Fruit fly (Drosophila melanogaster) whole organism, embryonic: ENCODE data around the gene Pif1B.
A peak's percentile ranks its signal among the peaks of the same experiment; 100 is the strongest.

Experiments used
- Antp ChIP-seq: fragments of 200-800 bp; sonication (Bioruptor generic); optimal IDR thresholded peaks from 3 replicates; lab custom pipeline; 2016; ENCODE audit warnings: missing biosample characterization, missing genetic modification characterization
- Asciz ChIP-seq: fragments of 200-800 bp; sonication (Bioruptor generic); optimal IDR thresholded peaks from 2 replicates; lab custom pipeline; 2017; ENCODE audit warnings: missing biosample characterization, mild to moderate bottlenecking, missing genetic modification characterization, missing genetic modification reagents
- CG11723 ChIP-seq: fragments of 200-800 bp; sonication (Bioruptor generic); optimal IDR thresholded peaks from 2 replicates; lab custom pipeline; 2017; ENCODE audit warnings: missing biosample characterization, mild to moderate bottlenecking, missing genetic modification characterization
- CG1233 ChIP-seq: fragments of 200-800 bp; sonication (Bioruptor generic); optimal IDR thresholded peaks from 4 replicates; lab custom pipeline; 2018; ENCODE audit warnings: missing biosample characterization, mild to moderate bottlenecking, missing genetic modification characterization
- CG14965 ChIP-seq: fragments of 200-800 bp; sonication (Bioruptor generic); optimal IDR thresholded peaks from 2 replicates; lab custom pipeline; 2016; ENCODE audit warnings: missing biosample characterization, missing genetic modification characterization, borderline replicate concordance
- CG15514 ChIP-seq: fragments of 200-800 bp; sonication (Bioruptor generic); optimal IDR thresholded peaks from 3 replicates; lab custom pipeline; 2017; ENCODE audit warnings: missing biosample characterization, missing genetic modification characterization, mild to moderate bottlenecking, moderate library complexity, missing genetic modification reagents
- CG1603 ChIP-seq: fragments of 200-800 bp; sonication (Bioruptor generic); optimal IDR thresholded peaks from 2 replicates; lab custom pipeline; 2019; ENCODE audit warnings: missing biosample characterization, mild to moderate bottlenecking, missing genetic modification characterization, moderate library complexity
- CG1647 ChIP-seq: fragments of 200-800 bp; sonication (Bioruptor generic); optimal IDR thresholded peaks from 3 replicates; lab custom pipeline; 2016; ENCODE audit warnings: missing biosample characterization, missing genetic modification characterization
- CG17829 ChIP-seq: fragments of 200-800 bp; optimal IDR thresholded peaks from 2 replicates; lab custom pipeline; 2019; ENCODE audit warnings: missing biosample characterization, mild to moderate bottlenecking, missing genetic modification characterization, moderate library complexity
- CG18599 ChIP-seq: fragments of 200-800 bp; sonication (Bioruptor generic); optimal IDR thresholded peaks from 3 replicates; lab custom pipeline; 2017; ENCODE audit warnings: missing biosample characterization, missing genetic modification characterization, mild to moderate bottlenecking, moderate library complexity, missing genetic modification reagents
- CG2116 ChIP-seq: fragments of 200-800 bp; sonication (Bioruptor generic); optimal IDR thresholded peaks from 3 replicates; lab custom pipeline; 2018; ENCODE audit warnings: missing biosample characterization, mild to moderate bottlenecking, missing genetic modification characterization
- CG2889 ChIP-seq: fragments of 200-800 bp; sonication (Bioruptor generic); IDR thresholded peaks from 3 replicates; pipeline ENCODE4 v1.3.6; 2022; ENCODE audit warnings: missing biosample characterization, missing genetic modification characterization
- CG31365 ChIP-seq: fragments of 200-800 bp; sonication (Bioruptor generic); optimal IDR thresholded peaks from 2 replicates; lab custom pipeline; 2018; ENCODE audit warnings: missing biosample characterization, mild to moderate bottlenecking, missing genetic modification characterization
- CG34376 ChIP-seq: fragments of 200-800 bp; sonication (Bioruptor generic); optimal IDR thresholded peaks from 2 replicates; lab custom pipeline; 2018; ENCODE audit warnings: missing biosample characterization, mild to moderate bottlenecking, missing genetic modification characterization
- CG34422 ChIP-seq: fragments of 200-800 bp; sonication (Bioruptor generic); IDR thresholded peaks from 3 replicates; pipeline ENCODE4 v1.3.6; 2022; ENCODE audit warnings: missing biosample characterization, missing genetic modification characterization
- CG4854 ChIP-seq: fragments of 200-800 bp; sonication (Bioruptor generic); optimal IDR thresholded peaks from 2 replicates; lab custom pipeline; 2016; ENCODE audit warnings: missing biosample characterization, missing genetic modification characterization, inconsistent platforms
- CG5953 ChIP-seq: fragments of 200-800 bp; sonication (Bioruptor generic); IDR thresholded peaks from 2 replicates; pipeline ENCODE4 v1.3.6; 2022; ENCODE audit warnings: missing biosample characterization, missing genetic modification characterization
- CG7271 ChIP-seq: fragments of 200-800 bp; sonication (Bioruptor generic); optimal IDR thresholded peaks from 2 replicates; lab custom pipeline; 2018; ENCODE audit warnings: missing biosample characterization, mild to moderate bottlenecking, missing genetic modification characterization, moderate library complexity
- E2f1 ChIP-seq: fragments of 200-800 bp; sonication (Bioruptor generic); IDR thresholded peaks from 2 replicates; pipeline ENCODE4 v1.3.6; 2022; ENCODE audit warnings: missing biosample characterization, missing genetic modification characterization
- H15 ChIP-seq: fragments of 200-800 bp; sonication (Bioruptor generic); IDR thresholded peaks from 3 replicates; pipeline ENCODE4 v1.3.6; 2022; ENCODE audit warnings: missing biosample characterization, missing genetic modification characterization
- Hand ChIP-seq: fragments of 200-800 bp; sonication (Bioruptor generic); optimal IDR thresholded peaks from 2 replicates; lab custom pipeline; 2017; ENCODE audit warnings: mild to moderate bottlenecking, missing biosample characterization, missing genetic modification reagents, missing genetic modification characterization
- Hr51 ChIP-seq, 2 experiments: fragments of 200-800 bp; sonication (Bioruptor generic); optimal IDR thresholded peaks; 2 replicates in 1 of 2; 3 replicates in 1 of 2; lab custom pipeline; 2016 to 2018; ENCODE audit warnings: missing biosample characterization in 2 of 2, missing genetic modification characterization in 2 of 2, mild to moderate bottlenecking in 1 of 2, moderate library complexity in 1 of 2
- Jarid2 ChIP-seq: fragments of 200-800 bp; sonication (Bioruptor generic); optimal IDR thresholded peaks from 3 replicates; lab custom pipeline; 2017; ENCODE audit warnings: mild to moderate bottlenecking, missing biosample characterization, missing genetic modification reagents, missing genetic modification characterization
- Mad ChIP-seq: fragments of 200-800 bp; sonication (Bioruptor generic); optimal IDR thresholded peaks from 2 replicates; lab custom pipeline; 2016; ENCODE audit warnings: missing biosample characterization, missing genetic modification characterization
- Nf-YA ChIP-seq: fragments of 200-800 bp; sonication (Bioruptor generic); IDR thresholded peaks from 2 replicates; pipeline ENCODE4 v1.3.6; 2022; ENCODE audit warnings: missing biosample characterization, missing genetic modification characterization
- Sox100B ChIP-seq: fragments of 200-800 bp; sonication (Bioruptor generic); optimal IDR thresholded peaks from 3 replicates; lab custom pipeline; 2018; ENCODE audit warnings: missing biosample characterization, mild to moderate bottlenecking, missing genetic modification characterization
- Xbp1 ChIP-seq: fragments of 200-800 bp; sonication (Bioruptor generic); optimal IDR thresholded peaks from 3 replicates; lab custom pipeline; 2016; ENCODE audit warnings: missing biosample characterization, mild to moderate bottlenecking, missing genetic modification characterization
- ase ChIP-seq: fragments of 200-800 bp; sonication (Bioruptor generic); IDR thresholded peaks from 3 replicates; pipeline ENCODE4 v1.3.6; 2022; ENCODE audit warnings: missing biosample characterization, missing genetic modification characterization
- bab2 ChIP-seq: fragments of 200-800 bp; sonication (Bioruptor generic); optimal IDR thresholded peaks from 2 replicates; lab custom pipeline; 2016; ENCODE audit warnings: missing biosample characterization, missing genetic modification characterization
- bigmax ChIP-seq: fragments of 200-800 bp; sonication (Bioruptor generic); optimal IDR thresholded peaks from 2 replicates; lab custom pipeline; 2018; ENCODE audit warnings: missing biosample characterization, mild to moderate bottlenecking, missing genetic modification characterization
- cato ChIP-seq: fragments of 200-800 bp; sonication (Bioruptor generic); optimal IDR thresholded peaks from 2 replicates; lab custom pipeline; 2016; ENCODE audit warnings: missing biosample characterization, missing genetic modification characterization, borderline replicate concordance
- crc ChIP-seq: fragments of 200-800 bp; sonication (Bioruptor generic); optimal IDR thresholded peaks from 2 replicates; lab custom pipeline; 2016; ENCODE audit warnings: missing biosample characterization, missing genetic modification characterization
- crp ChIP-seq, 2 experiments: fragments of 200-800 bp; sonication (Bioruptor generic); optimal IDR thresholded peaks; 2 replicates in 1 of 2; 3 replicates in 1 of 2; lab custom pipeline; 2017; ENCODE audit warnings: missing biosample characterization in 2 of 2, missing genetic modification characterization in 2 of 2, mild to moderate bottlenecking in 1 of 2, moderate library complexity in 1 of 2
- danr ChIP-seq: fragments of 200-800 bp; sonication (Bioruptor generic); IDR thresholded peaks from 2 replicates; pipeline ENCODE4 v1.3.6; 2022; ENCODE audit warnings: missing biosample characterization, missing genetic modification characterization
- esg ChIP-seq: fragments of 200-800 bp; sonication (Bioruptor generic); conservative IDR thresholded peaks from 2 replicates; pipeline ENCODE4 v1.3.6; 2022; ENCODE audit warnings: missing biosample characterization, missing genetic modification characterization
- fd64A ChIP-seq: fragments of 200-800 bp; sonication (Bioruptor generic); optimal IDR thresholded peaks from 3 replicates; lab custom pipeline; 2018; ENCODE audit warnings: missing biosample characterization, mild to moderate bottlenecking, missing genetic modification characterization
- ftz-f1 ChIP-seq: fragments of 200-800 bp; sonication (Bioruptor generic); optimal IDR thresholded peaks from 2 replicates; lab custom pipeline; 2016; ENCODE audit warnings: missing biosample characterization, missing genetic modification characterization
- grn ChIP-seq: fragments of 200-800 bp; sonication (Bioruptor generic); optimal IDR thresholded peaks from 3 replicates; lab custom pipeline; 2017; ENCODE audit warnings: missing biosample characterization, missing genetic modification characterization
- ham ChIP-seq: fragments of 200-800 bp; sonication (Bioruptor generic); IDR thresholded peaks from 2 replicates; pipeline ENCODE4 v1.3.6; 2022; ENCODE audit warnings: missing biosample characterization, missing genetic modification characterization
- hbn ChIP-seq: fragments of 200-800 bp; sonication (Bioruptor generic); IDR thresholded peaks from 2 replicates; pipeline ENCODE4 v1.3.6; 2022; ENCODE audit warnings: missing biosample characterization, missing genetic modification characterization; ENCODE audit not compliant: partially characterized antibody
- knrl ChIP-seq: fragments of 200-800 bp; sonication (Bioruptor generic); IDR thresholded peaks from 3 replicates; pipeline ENCODE4 v1.3.6; 2022; ENCODE audit warnings: missing biosample characterization, missing genetic modification characterization; ENCODE audit not compliant: partially characterized antibody
- phol ChIP-seq: fragments of 200-800 bp; sonication (Bioruptor generic); optimal IDR thresholded peaks from 3 replicates; lab custom pipeline; 2018; ENCODE audit warnings: missing biosample characterization, mild to moderate bottlenecking, missing genetic modification characterization, moderate library complexity
- pros ChIP-seq: fragments of 200-800 bp; sonication (Bioruptor generic); optimal IDR thresholded peaks from 3 replicates; lab custom pipeline; 2019; ENCODE audit warnings: missing biosample characterization, mild to moderate bottlenecking, missing genetic modification characterization, moderate library complexity
- ro ChIP-seq: fragments of 200-800 bp; sonication (Bioruptor generic); IDR thresholded peaks from 2 replicates; pipeline ENCODE4 v1.3.6; 2022; ENCODE audit warnings: missing biosample characterization, missing genetic modification characterization
- sisA ChIP-seq: fragments of 200-800 bp; sonication (Bioruptor generic); IDR thresholded peaks from 2 replicates; pipeline ENCODE4 v1.3.6; 2022; ENCODE audit warnings: missing biosample characterization, missing genetic modification characterization
- slou ChIP-seq: fragments of 200-800 bp; sonication (Bioruptor generic); optimal IDR thresholded peaks from 3 replicates; lab custom pipeline; 2016; ENCODE audit warnings: missing biosample characterization, missing genetic modification characterization
- sqz ChIP-seq: fragments of 200-800 bp; sonication (Bioruptor generic); optimal IDR thresholded peaks from 3 replicates; lab custom pipeline; 2018; ENCODE audit warnings: missing biosample characterization, mild to moderate bottlenecking, missing genetic modification characterization
- toy ChIP-seq: fragments of 200-800 bp; sonication (Bioruptor generic); IDR thresholded peaks from 2 replicates; pipeline ENCODE4 v1.3.6; 2022; ENCODE audit warnings: missing biosample characterization, missing genetic modification characterization
- trh ChIP-seq: fragments of 200-800 bp; sonication (Bioruptor generic); optimal IDR thresholded peaks from 2 replicates; lab custom pipeline; 2016; ENCODE audit warnings: missing biosample characterization, missing genetic modification characterization
- z ChIP-seq: fragments of 200-800 bp; sonication (Bioruptor generic); IDR thresholded peaks from 3 replicates; pipeline ENCODE4 v1.3.6; 2022; ENCODE audit warnings: missing biosample characterization, missing genetic modification characterization

Gene Pif1B

dm6 chr3R:8846154-8846648 is 45.2 kb upstream of the Pif1B start (continued):
- TF ChIP-seq grn, result peak; percentile 76
- peak; percentile 23 to 35 for TF ChIP-seq Hr51 (GFP tag; optimal IDR thresholded peaks at IDR 0.05; lab: Kevin White, UChicago)
- peak; percentile 66 for TF ChIP-seq CG1603
- TF ChIP-seq ham (GFP tag; lab: Robert Waterston, UW), result no peak
- TF ChIP-seq slou (GFP tag; lab: Kevin White, UChicago), result no peak
- peak; percentile 34 for TF ChIP-seq CG4854
- TF ChIP-seq CG17829, result peak; percentile 65
- peak; percentile 71 for TF ChIP-seq fd64A (GFP tag; lab: Kevin White, UChicago)
- TF ChIP-seq crc (GFP tag; lab: Kevin White, UChicago), result no peak
- no peak for TF ChIP-seq crp (GFP tag; optimal IDR thresholded peaks at IDR 0.05; lab: Kevin White, UChicago)
- TF ChIP-seq CG31365 (tag; lab: Kevin White, UChicago), result peak; percentile 70
- TF ChIP-seq knrl (GFP tag; lab: Robert Waterston, UW), result no peak; the same call in 2 of the 3 replicates
- TF ChIP-seq Nf-YA (GFP tag; lab: Robert Waterston, UW), result no peak
- TF ChIP-seq cato (GFP tag; lab: Kevin White, UChicago), result no peak
- TF ChIP-seq bab2, result peak; percentile 40
- TF ChIP-seq z (GFP tag; lab: Robert Waterston, UW), result peak; percentile 75; the same call in 2 of the 3 replicates
- TF ChIP-seq Sox100B, result peak; percentile 25
- TF ChIP-seq Antp (GFP tag; lab: Kevin White, UChicago), result peak; percentile 20
- no peak for TF ChIP-seq CG5953
- no peak for TF ChIP-seq phol (tag; lab: Kevin White, UChicago)
- TF ChIP-seq esg (GFP tag; lab: Robert Waterston, UW), result no peak
- peak; percentile 10 for TF ChIP-seq trh (GFP tag; lab: Kevin White, UChicago)
- TF ChIP-seq ase (GFP tag; lab: Robert Waterston, UW), result no peak
- TF ChIP-seq CG18599 (GFP tag; lab: Kevin White, UChicago), result peak; percentile 57
- TF ChIP-seq CG2889 (GFP tag; lab: Robert Waterston, UW), result no peak
- peak; percentile 16 for TF ChIP-seq Xbp1 (GFP tag; lab: Kevin White, UChicago)
- no peak for TF ChIP-seq danr
- peak; percentile 80 for TF ChIP-seq CG15514 (GFP tag; lab: Kevin White, UChicago)
- peak; percentile 40 for TF ChIP-seq sqz (GFP tag; lab: Kevin White, UChicago)
- TF ChIP-seq CG2116 (GFP tag; lab: Kevin White, UChicago), result peak; percentile 43
- TF ChIP-seq Mad (GFP tag; lab: Kevin White, UChicago), result no peak
- no peak for TF ChIP-seq ro (GFP tag; lab: Robert Waterston, UW)
- TF ChIP-seq sisA, result no peak
- peak; percentile 35 for TF ChIP-seq ftz-f1
- no peak for TF ChIP-seq CG14965 (GFP tag; lab: Kevin White, UChicago)
- TF ChIP-seq E2f1 (GFP tag; lab: Robert Waterston, UW), result peak; percentile 8; the same call in 1 of the 2 replicates
- TF ChIP-seq CG1233 (GFP tag; lab: Kevin White, UChicago), result peak; percentile 66
- peak; percentile 28; the same call in 1 of the 2 replicates for TF ChIP-seq toy (GFP tag; lab: Robert Waterston, UW)
- TF ChIP-seq hbn (GFP tag; lab: Robert Waterston, UW), result no peak
- peak; percentile 63 for TF ChIP-seq CG7271
- TF ChIP-seq CG34376 (GFP tag; lab: Kevin White, UChicago), result peak; percentile 80
- peak; percentile 41 for TF ChIP-seq CG1647 (GFP tag; lab: Kevin White, UChicago)
- TF ChIP-seq Asciz (GFP tag; lab: Kevin White, UChicago), result peak; percentile 63
- peak; percentile 17 for TF ChIP-seq Hand (GFP tag; lab: Kevin White, UChicago)
- TF ChIP-seq CG11723 (GFP tag; lab: Kevin White, UChicago), result peak; percentile 46
- no peak for TF ChIP-seq bigmax (GFP tag; lab: Kevin White, UChicago)
- TF ChIP-seq Jarid2, result peak; percentile 97
- peak; percentile 84 for TF ChIP-seq pros (GFP tag; lab: Kevin White, UChicago)
- peak; percentile 66; the same call in 1 of the 3 replicates for TF ChIP-seq CG34422 (GFP tag; lab: Robert Waterston, UW)
- no peak for TF ChIP-seq H15 (GFP tag; lab: Robert Waterston, UW)
